Worm (Caenorhabditis elegans): ENCODE results near the gene K06H7.2.

Gene K06H7.2

DNA sequence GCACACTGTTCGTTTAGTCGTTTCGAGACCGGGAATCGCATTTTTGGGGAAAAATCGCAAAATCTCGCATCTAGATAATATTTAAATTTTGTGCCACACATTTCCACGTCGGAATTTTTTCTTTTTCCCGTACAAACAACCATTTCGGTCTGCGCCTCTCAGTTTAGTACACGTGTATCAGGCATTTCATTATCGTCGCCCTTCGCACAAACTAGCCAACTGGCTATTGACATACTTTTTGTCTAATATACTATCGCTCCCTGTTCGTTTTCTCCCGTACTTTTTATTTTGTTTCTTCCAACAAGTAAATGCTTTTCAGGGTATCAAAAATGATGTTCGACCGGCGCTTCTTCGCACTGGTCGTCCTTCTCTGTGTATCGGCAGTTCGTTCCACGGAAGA, 40.0 kb downstream of the K06H7.2 start, which contains the start of gene C14B9.2:
C14B9.2 (plus strand) TSS at position 320 of the 400 bp plus-strand sequence.
- no peak for TF ChIP-seq atf-7 (tag; optimal IDR thresholded peaks at IDR 0.05)
- no peak for TF ChIP-seq hlh-26 (GFP tag; conservative IDR thresholded peaks at IDR 0.05)
- TF ChIP-seq nhr-120 (GFP tag; IDR thresholded peaks at IDR 0.05), result no peak
- peak; percentile 55 for TF ChIP-seq nhr-80 (tag; optimal IDR thresholded peaks at IDR 0.05)
- TF ChIP-seq egl-18 (GFP tag; IDR thresholded peaks at IDR 0.05), result no peak
- no peak for TF ChIP-seq him-1 (tag; optimal IDR thresholded peaks at IDR 0.05)
- TF ChIP-seq ceh-91 (GFP tag; IDR thresholded peaks at IDR 0.05), result no peak
- no peak for TF ChIP-seq nfyb-1 (GFP tag; IDR thresholded peaks at IDR 0.05)
- TF ChIP-seq tbp1 (GFP tag; optimal IDR thresholded peaks at IDR 0.05), result no peak
- no peak for TF ChIP-seq mel-28 (tag; optimal IDR thresholded peaks at IDR 0.05; ENCODE audit: borderline replicate concordance)
- no peak for TF ChIP-seq nfya-1 (tag; optimal IDR thresholded peaks at IDR 0.05; ENCODE audit: borderline replicate concordance, insufficient read depth)
- TF ChIP-seq C17E4.6 (GFP tag; IDR thresholded peaks at IDR 0.05), result no peak
- no peak for TF ChIP-seq ceh-58 (GFP tag; IDR thresholded peaks at IDR 0.05)
- no peak for TF ChIP-seq ztf-25 (GFP tag; IDR thresholded peaks at IDR 0.05)
- 0 out of 2 replicates have a peak, but pooled peaks have one; percentile 34 for TF ChIP-seq dox-1 (GFP tag; IDR thresholded peaks at IDR 0.05)
- no peak for TF ChIP-seq sdz-38 (tag; optimal IDR thresholded peaks at IDR 0.05)
- no peak for TF ChIP-seq somi-1 (GFP tag; optimal IDR thresholded peaks at IDR 0.05)
- TF ChIP-seq Y95B8A.8 (GFP tag; IDR thresholded peaks at IDR 0.05), result no peak
- peak; percentile 24 for TF ChIP-seq attf-5 (GFP tag; optimal IDR thresholded peaks at IDR 0.05)
- no peak for TF ChIP-seq zim-3 (tag; optimal IDR thresholded peaks at IDR 0.05)
- no peak for TF ChIP-seq F23B12.7 (tag; optimal IDR thresholded peaks at IDR 0.05; ENCODE audit: insufficient read depth)
- TF ChIP-seq let-607 (tag; optimal IDR thresholded peaks at IDR 0.05), result peak; percentile 59 to 88
- TF ChIP-seq F49E8.2 (tag; optimal IDR thresholded peaks at IDR 0.05; ENCODE audit: insufficient read depth), result no peak
- TF ChIP-seq Y67H2A.10 (GFP tag; conservative IDR thresholded peaks at IDR 0.05), result no peak
- no peak for TF ChIP-seq sea-2 (GFP tag; IDR thresholded peaks at IDR 0.05)

DNA sequence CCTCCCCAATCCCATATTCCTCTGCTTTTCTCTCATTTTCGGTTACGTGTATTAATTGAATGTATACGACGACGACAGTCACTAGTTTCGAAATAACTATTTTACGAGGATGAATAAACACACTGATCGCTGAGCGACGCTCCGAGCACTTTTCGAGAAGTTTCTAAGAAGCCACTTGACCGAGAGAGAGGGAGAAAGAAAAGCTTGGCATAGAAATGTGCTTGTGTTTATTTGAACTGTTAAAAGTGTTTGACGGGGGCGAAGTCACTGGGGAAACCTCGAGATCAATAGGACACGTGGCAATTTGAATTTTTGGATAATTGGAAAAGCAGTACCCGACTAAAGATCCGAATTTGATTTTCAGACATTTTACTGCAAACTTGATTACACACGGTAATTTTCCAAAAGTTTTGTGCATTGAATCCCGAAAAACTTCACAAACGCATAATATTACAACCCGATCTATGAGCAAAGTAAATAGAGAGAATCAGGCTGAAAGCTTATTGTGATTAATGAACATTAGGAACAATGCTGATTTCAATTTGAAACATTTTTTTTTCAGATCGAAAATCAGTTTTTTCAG, 43.2 kb downstream of the K06H7.2 start:
- TF ChIP-seq tlf-1 (GFP tag; optimal IDR thresholded peaks at IDR 0.05), result no peak
- no peak for TF ChIP-seq ceh-27 (GFP tag; optimal IDR thresholded peaks at IDR 0.05)
- no peak for TF ChIP-seq chd-7 (tag; optimal IDR thresholded peaks at IDR 0.05)
- no peak for TF ChIP-seq rcor-1 (GFP tag; IDR thresholded peaks at IDR 0.05)
- no peak for TF ChIP-seq bed-2 (GFP tag; IDR thresholded peaks at IDR 0.05)
- no peak for TF ChIP-seq nhr-179 (tag; optimal IDR thresholded peaks at IDR 0.05)
- no peak for TF ChIP-seq ztf-18 (tag; optimal IDR thresholded peaks at IDR 0.05)
- no peak for TF ChIP-seq ccch-3 (GFP tag; optimal IDR thresholded peaks at IDR 0.05)
- no peak for TF ChIP-seq lin-54 (GFP tag; optimal IDR thresholded peaks at IDR 0.05)

- TF ChIP-seq mes-4 (tag; optimal IDR thresholded peaks at IDR 0.05) (no peak), ceh-58 (GFP tag; IDR thresholded peaks at IDR 0.05) (no peak), nhr-80 (tag; optimal IDR thresholded peaks at IDR 0.05) (no peak), him-1 (tag; optimal IDR thresholded peaks at IDR 0.05) (no peak), hmg-1.2 (GFP tag; IDR thresholded peaks at IDR 0.05) (no peak), pha-4 (tag; optimal IDR thresholded peaks at IDR 0.05) (no peak), F22D6.2 (tag; optimal IDR thresholded peaks at IDR 0.05) (no peak), ets-4 (GFP tag; optimal IDR thresholded peaks at IDR 0.05) (no peak), F33H1.4 (GFP tag; IDR thresholded peaks at IDR 0.05) (no peak), athp-1 (tag; optimal IDR thresholded peaks at IDR 0.05) (no peak), nhr-90 (tag; optimal IDR thresholded peaks at IDR 0.05) (no peak), F49E8.2 (tag; optimal IDR thresholded peaks at IDR 0.05; ENCODE audit: insufficient read depth) (no peak)
Observed at ce11 chrIII:8137777-8138176, 44.4 kb downstream of the K06H7.2 start, which contains the start of gene hsp-12.2. Gene hsp-12.2, plus strand, starts transcription at chrIII:8138077.

Data from whole organism, young adult.